Fruit fly (Drosophila melanogaster) whole organism, embryonic: ENCODE results near the gene CG3534.

Experiments
- Ada2b ChIP-seq: fragments of 200-800 bp; sonication (Bioruptor generic); IDR thresholded peaks from 2 replicates; pipeline ENCODE4 v1.3.6; 2022; ENCODE audit warnings: missing biosample characterization, missing genetic modification characterization
- Aef1 ChIP-seq: fragments of 200-800 bp; sonication (Bioruptor generic); IDR thresholded peaks from 3 replicates; pipeline ENCODE4 v1.3.6; 2022; ENCODE audit warnings: missing biosample characterization, missing genetic modification characterization
- Atf3 ChIP-seq: fragments of 200-800 bp; sonication (Bioruptor generic); optimal IDR thresholded peaks from 3 replicates; lab custom pipeline; 2016; ENCODE audit warnings: missing biosample characterization, missing genetic modification characterization
- Bdp1 ChIP-seq: fragments of 200-800 bp; sonication (Bioruptor generic); optimal IDR thresholded peaks from 3 replicates; lab custom pipeline; 2016; ENCODE audit warnings: missing biosample characterization, missing genetic modification characterization
- CG10431 ChIP-seq: fragments of 200-800 bp; sonication (Bioruptor generic); optimal IDR thresholded peaks from 3 replicates; lab custom pipeline; 2018; ENCODE audit warnings: missing biosample characterization, mild to moderate bottlenecking, missing genetic modification characterization
- CG10462 ChIP-seq: fragments of 200-800 bp; sonication (Bioruptor generic); optimal IDR thresholded peaks from 2 replicates; lab custom pipeline; 2016; ENCODE audit warnings: missing biosample characterization, missing genetic modification characterization
- CG11456 ChIP-seq: fragments of 200-800 bp; sonication (Bioruptor generic); IDR thresholded peaks from 3 replicates; pipeline ENCODE4 v1.3.6; 2022; ENCODE audit warnings: missing biosample characterization, missing genetic modification characterization
- CG1233 ChIP-seq: fragments of 200-800 bp; sonication (Bioruptor generic); optimal IDR thresholded peaks from 4 replicates; lab custom pipeline; 2018; ENCODE audit warnings: missing biosample characterization, mild to moderate bottlenecking, missing genetic modification characterization
- CG14050 ChIP-seq: fragments of 200-800 bp; sonication (Bioruptor generic); IDR thresholded peaks from 3 replicates; pipeline ENCODE4 v1.3.6; 2022; ENCODE audit warnings: missing biosample characterization, missing genetic modification characterization
- CG14441 ChIP-seq: fragments of 200-800 bp; sonication (Bioruptor generic); IDR thresholded peaks from 2 replicates; pipeline ENCODE4 v1.3.6; 2022; ENCODE audit warnings: missing biosample characterization, missing genetic modification characterization
- CG14667 ChIP-seq: fragments of 200-800 bp; sonication (Bioruptor generic); IDR thresholded peaks from 2 replicates; pipeline ENCODE4 v1.3.6; 2022; ENCODE audit warnings: missing biosample characterization, missing genetic modification characterization
- CG17361 ChIP-seq: fragments of 200-800 bp; sonication (Bioruptor generic); IDR thresholded peaks from 3 replicates; pipeline ENCODE4 v1.3.6; 2022; ENCODE audit warnings: missing biosample characterization, missing genetic modification characterization
- CG17612 ChIP-seq: fragments of 200-800 bp; sonication (Bioruptor generic); IDR thresholded peaks from 2 replicates; pipeline ENCODE4 v1.3.6; 2022; ENCODE audit warnings: missing biosample characterization, missing genetic modification characterization
- CG2120 ChIP-seq: fragments of 200-800 bp; sonication (Bioruptor generic); optimal IDR thresholded peaks from 3 replicates; lab custom pipeline; 2016; ENCODE audit warnings: missing biosample characterization, missing genetic modification characterization
- CG30020 ChIP-seq: fragments of 200-800 bp; optimal IDR thresholded peaks from 2 replicates; lab custom pipeline; 2019; ENCODE audit warnings: missing biosample characterization, mild to moderate bottlenecking, missing genetic modification characterization, moderate library complexity
- CG7745 ChIP-seq: fragments of 200-800 bp; sonication (Bioruptor generic); optimal IDR thresholded peaks from 2 replicates; lab custom pipeline; 2018; ENCODE audit warnings: missing biosample characterization, mild to moderate bottlenecking, missing genetic modification characterization, moderate library complexity
- CG7839 ChIP-seq: fragments of 200-800 bp; sonication (Bioruptor generic); optimal IDR thresholded peaks from 3 replicates; lab custom pipeline; 2018; ENCODE audit warnings: missing biosample characterization, mild to moderate bottlenecking, missing genetic modification characterization, moderate library complexity
- CG8089 ChIP-seq: fragments of 200-800 bp; sonication (Bioruptor generic); optimal IDR thresholded peaks from 3 replicates; lab custom pipeline; 2016; ENCODE audit warnings: missing biosample characterization, missing genetic modification characterization
- CG8924 ChIP-seq: fragments of 200-800 bp; optimal IDR thresholded peaks from 3 replicates; lab custom pipeline; 2019; ENCODE audit warnings: missing biosample characterization, mild to moderate bottlenecking, missing genetic modification characterization, moderate library complexity
- CG8944 ChIP-seq: fragments of 200-800 bp; sonication (Bioruptor generic); optimal IDR thresholded peaks from 3 replicates; lab custom pipeline; 2016; ENCODE audit warnings: missing biosample characterization, missing genetic modification characterization
- CHES-1-like ChIP-seq: fragments of 200-800 bp; sonication (Bioruptor generic); optimal IDR thresholded peaks from 2 replicates; lab custom pipeline; 2016; ENCODE audit warnings: missing biosample characterization, missing genetic modification characterization
- CrebB ChIP-seq: fragments of 200-800 bp; sonication (Bioruptor generic); optimal IDR thresholded peaks from 3 replicates; lab custom pipeline; 2018; ENCODE audit warnings: missing biosample characterization, mild to moderate bottlenecking, missing genetic modification characterization
- Dll ChIP-seq: fragments of 200-800 bp; sonication (Bioruptor generic); IDR thresholded peaks from 4 replicates; pipeline ENCODE4 v1.3.6; 2022; ENCODE audit warnings: missing biosample characterization, missing genetic modification characterization; ENCODE audit not compliant: partially characterized antibody
- Doc3 ChIP-seq: fragments of 200-800 bp; sonication (Bioruptor generic); IDR thresholded peaks from 3 replicates; pipeline ENCODE4 v1.3.6; 2022; ENCODE audit warnings: missing biosample characterization, missing genetic modification characterization; ENCODE audit not compliant: partially characterized antibody
- ERR ChIP-seq: fragments of 200-800 bp; sonication (Bioruptor generic); optimal IDR thresholded peaks from 2 replicates; lab custom pipeline; 2016; ENCODE audit warnings: missing biosample characterization, missing genetic modification characterization
- GATAe ChIP-seq: fragments of 200-800 bp; sonication (Bioruptor generic); conservative IDR thresholded peaks from 2 replicates; pipeline ENCODE4 v1.3.6; 2022; ENCODE audit warnings: missing biosample characterization, missing genetic modification characterization
- Gsc ChIP-seq: fragments of 200-800 bp; sonication (Bioruptor generic); IDR thresholded peaks from 2 replicates; pipeline ENCODE4 v1.3.6; 2022; ENCODE audit warnings: missing biosample characterization, missing genetic modification characterization
- Jarid2 ChIP-seq: fragments of 200-800 bp; sonication (Bioruptor generic); optimal IDR thresholded peaks from 3 replicates; lab custom pipeline; 2017; ENCODE audit warnings: mild to moderate bottlenecking, missing biosample characterization, missing genetic modification reagents, missing genetic modification characterization
- Lim3 ChIP-seq: fragments of 200-800 bp; sonication (Bioruptor generic); IDR thresholded peaks from 2 replicates; pipeline ENCODE4 v1.3.6; 2022; ENCODE audit warnings: missing biosample characterization, missing genetic modification characterization
- Mad ChIP-seq: fragments of 200-800 bp; sonication (Bioruptor generic); optimal IDR thresholded peaks from 2 replicates; lab custom pipeline; 2016; ENCODE audit warnings: missing biosample characterization, missing genetic modification characterization
- Med ChIP-seq: fragments of 200-800 bp; sonication (Bioruptor generic); peaks from one replicate; lab custom pipeline; 2016; ENCODE audit warnings: missing biosample characterization, missing genetic modification characterization, mild to moderate bottlenecking, inconsistent platforms, moderate library complexity
- Mrtf ChIP-seq: fragments of 200-800 bp; sonication (Bioruptor generic); IDR thresholded peaks from 3 replicates; pipeline ENCODE4 v1.3.6; 2022; ENCODE audit warnings: missing biosample characterization, missing genetic modification characterization
- Scr ChIP-seq: fragments of 200-800 bp; sonication (Bioruptor generic); IDR thresholded peaks from 2 replicates; pipeline ENCODE4 v1.3.6; 2022; ENCODE audit warnings: missing biosample characterization, missing genetic modification characterization; ENCODE audit not compliant: partially characterized antibody
- Sox100B ChIP-seq: fragments of 200-800 bp; sonication (Bioruptor generic); optimal IDR thresholded peaks from 3 replicates; lab custom pipeline; 2018; ENCODE audit warnings: missing biosample characterization, mild to moderate bottlenecking, missing genetic modification characterization
- Xbp1 ChIP-seq: fragments of 200-800 bp; sonication (Bioruptor generic); optimal IDR thresholded peaks from 3 replicates; lab custom pipeline; 2016; ENCODE audit warnings: missing biosample characterization, mild to moderate bottlenecking, missing genetic modification characterization
- ash1 ChIP-seq: fragments of 200-800 bp; sonication (Bioruptor generic); optimal IDR thresholded peaks from 2 replicates; lab custom pipeline; 2018; ENCODE audit warnings: missing biosample characterization, mild to moderate bottlenecking, missing genetic modification characterization
- az2 ChIP-seq: fragments of 200-800 bp; sonication (Bioruptor generic); optimal IDR thresholded peaks from 3 replicates; lab custom pipeline; 2016; ENCODE audit warnings: missing biosample characterization, missing genetic modification characterization
- cato ChIP-seq: fragments of 200-800 bp; sonication (Bioruptor generic); optimal IDR thresholded peaks from 2 replicates; lab custom pipeline; 2016; ENCODE audit warnings: missing biosample characterization, missing genetic modification characterization, borderline replicate concordance
- esg ChIP-seq: fragments of 200-800 bp; sonication (Bioruptor generic); conservative IDR thresholded peaks from 2 replicates; pipeline ENCODE4 v1.3.6; 2022; ENCODE audit warnings: missing biosample characterization, missing genetic modification characterization
- fru ChIP-seq: fragments of >200 bp; optimal IDR thresholded peaks from 2 replicates; lab custom pipeline; 2017
- gce ChIP-seq: fragments of 200-800 bp; sonication (Bioruptor generic); IDR thresholded peaks from 3 replicates; pipeline ENCODE4 v1.3.6; 2022; ENCODE audit warnings: missing biosample characterization, missing genetic modification characterization
- gt ChIP-seq: fragments of 200-800 bp; sonication (Bioruptor generic); IDR thresholded peaks from 2 replicates; pipeline ENCODE4 v1.3.6; 2022; ENCODE audit warnings: missing biosample characterization, missing genetic modification characterization
- jumu ChIP-seq: fragments of 200-800 bp; sonication (Bioruptor generic); optimal IDR thresholded peaks from 3 replicates; lab custom pipeline; 2016; ENCODE audit warnings: missing biosample characterization, missing genetic modification characterization
- mld ChIP-seq: fragments of 200-800 bp; sonication (Bioruptor generic); IDR thresholded peaks from 3 replicates; pipeline ENCODE4 v1.3.6; 2022; ENCODE audit warnings: missing biosample characterization, missing genetic modification characterization; ENCODE audit not compliant: partially characterized antibody
- nerfin-1 ChIP-seq: fragments of 200-800 bp; sonication (Bioruptor generic); optimal IDR thresholded peaks from 3 replicates; lab custom pipeline; 2019; ENCODE audit warnings: missing biosample characterization, mild to moderate bottlenecking, missing genetic modification characterization, moderate library complexity
- pfk ChIP-seq: fragments of 200-800 bp; sonication (Bioruptor generic); optimal IDR thresholded peaks from 2 replicates; lab custom pipeline; 2018; ENCODE audit warnings: missing biosample characterization, mild to moderate bottlenecking, missing genetic modification characterization, moderate library complexity
- sd ChIP-seq: fragments of 200-800 bp; sonication (Bioruptor generic); optimal IDR thresholded peaks from 3 replicates; lab custom pipeline; 2018; ENCODE audit warnings: missing biosample characterization, mild to moderate bottlenecking, missing genetic modification characterization, moderate library complexity
- sima ChIP-seq: fragments of 200-800 bp; sonication (Bioruptor generic); optimal IDR thresholded peaks from 2 replicates; lab custom pipeline; 2016; ENCODE audit warnings: missing biosample characterization, missing genetic modification characterization
- sisA ChIP-seq: fragments of 200-800 bp; sonication (Bioruptor generic); IDR thresholded peaks from 2 replicates; pipeline ENCODE4 v1.3.6; 2022; ENCODE audit warnings: missing biosample characterization, missing genetic modification characterization
- stc ChIP-seq: fragments of 200-800 bp; sonication (Bioruptor generic); IDR thresholded peaks from 2 replicates; pipeline ENCODE4 v1.3.6; 2022; ENCODE audit warnings: missing biosample characterization, missing genetic modification characterization
- tll ChIP-seq, 2 experiments: fragments of 200-800 bp in 1 of 2; fragments of >200 bp in 1 of 2; sonication (Bioruptor generic) in 1 of 2; optimal IDR thresholded peaks; 2 replicates each; lab custom pipeline; 2017 to 2019; ENCODE audit warnings: missing biosample characterization in 2 of 2, missing genetic modification characterization in 2 of 2, mild to moderate bottlenecking in 1 of 2, moderate library complexity in 1 of 2
- trh ChIP-seq: fragments of 200-800 bp; sonication (Bioruptor generic); optimal IDR thresholded peaks from 2 replicates; lab custom pipeline; 2016; ENCODE audit warnings: missing biosample characterization, missing genetic modification characterization

Gene CG3534

dm6 chr3R:17020956-17021355 is 24.7 kb downstream of the CG3534 start, which contains the start of gene Adsl (continued):
- TF ChIP-seq sd (tag; lab: Kevin White, UChicago) (no peak), Dll (GFP tag; lab: Robert Waterston, UW) (0 out of 4 replicates have a peak, but pooled peaks have one; percentile 49), Jarid2 (GFP tag; lab: Kevin White, UChicago) (peak; percentile 60), mld (GFP tag; lab: Robert Waterston, UW) (no peak), gt (no peak), trh (GFP tag; lab: Kevin White, UChicago) (peak; percentile 3), sisA (GFP tag; lab: Robert Waterston, UW) (no peak), CG7839 (tag; lab: Kevin White, UChicago) (no peak), ash1 (GFP tag; lab: Kevin White, UChicago) (peak; percentile 5), cato (GFP tag; lab: Kevin White, UChicago) (peak; percentile 3), stc (peak; percentile 63; the same call in 1 of the 2 replicates), Gsc (GFP tag; lab: Robert Waterston, UW) (no peak), esg (GFP tag; lab: Robert Waterston, UW) (no peak), tll (GFP tag; optimal IDR thresholded peaks at IDR 0.05; lab: Kevin White, UChicago) (no peak), CG8944 (no peak), Atf3 (no peak), CG14050 (peak; percentile 27; the same call in 1 of the 3 replicates), CG1233 (GFP tag; lab: Kevin White, UChicago) (peak; percentile 72), CG30020 (no peak), Bdp1 (GFP tag; lab: Kevin White, UChicago) (no peak), az2 (GFP tag; lab: Kevin White, UChicago) (peak; percentile 32), Aef1 (GFP tag; lab: Robert Waterston, UW) (no peak), CG17361 (GFP tag; lab: Robert Waterston, UW) (no peak; the same call in 1 of the 3 replicates), CG14667 (GFP tag; lab: Robert Waterston, UW) (no peak), GATAe (GFP tag; lab: Robert Waterston, UW) (no peak), CG14441 (GFP tag; lab: Robert Waterston, UW) (no peak), gce (GFP tag; lab: Robert Waterston, UW) (no peak), CrebB (tag; lab: Kevin White, UChicago) (peak; percentile 86), Sox100B (GFP tag; lab: Kevin White, UChicago) (peak; percentile 74), Med (GFP tag; lab: Kevin White, UChicago) (peak; percentile 95), Lim3 (GFP tag; lab: Robert Waterston, UW) (no peak), CG2120 (GFP tag; lab: Kevin White, UChicago) (no peak), ERR (GFP tag; lab: Kevin White, UChicago) (no peak), Mrtf (GFP tag; lab: Robert Waterston, UW) (no peak), Doc3 (GFP tag; lab: Robert Waterston, UW) (no peak), fru (no peak), nerfin-1 (tag; lab: Kevin White, UChicago) (no peak), CG10462 (GFP tag; lab: Kevin White, UChicago) (peak; percentile 73), CG11456 (GFP tag; lab: Robert Waterston, UW) (no peak), CHES-1-like (GFP tag; lab: Kevin White, UChicago) (no peak), Mad (GFP tag; lab: Kevin White, UChicago) (peak; percentile 18), Scr (GFP tag; lab: Robert Waterston, UW) (peak; percentile 33; the same call in 1 of the 2 replicates), sima (GFP tag; lab: Kevin White, UChicago) (no peak), CG10431 (GFP tag; lab: Kevin White, UChicago) (no peak), CG8089 (GFP tag; lab: Kevin White, UChicago) (no peak), CG7745 (no peak), CG17612 (no peak), pfk (GFP tag; lab: Kevin White, UChicago) (peak; percentile 35), CG8924 (tag; lab: Kevin White, UChicago) (peak; percentile 41), jumu (GFP tag; lab: Kevin White, UChicago) (no peak), Ada2b (GFP tag; lab: Robert Waterston, UW) (peak; percentile 19; the same call in 1 of the 2 replicates), Xbp1 (GFP tag; lab: Kevin White, UChicago) (peak; percentile 57)
